Fruit fly (Drosophila melanogaster) whole organism, embryonic: Measurements from ENCODE around the gene Srr.

Experiments used
- Abd-B ChIP-seq: fragments of 200-800 bp; sonication (Bioruptor generic); optimal IDR thresholded peaks from 2 replicates; lab custom pipeline; 2018; ENCODE audit warnings: missing biosample characterization, mild to moderate bottlenecking, missing genetic modification characterization, moderate library complexity
- Ada2b ChIP-seq: fragments of 200-800 bp; sonication (Bioruptor generic); IDR thresholded peaks from 2 replicates; pipeline ENCODE4 v1.3.6; 2022; ENCODE audit warnings: missing biosample characterization, missing genetic modification characterization
- Bteb2 ChIP-seq: fragments of 200-800 bp; sonication (Bioruptor generic); optimal IDR thresholded peaks from 2 replicates; lab custom pipeline; 2016; ENCODE audit warnings: missing biosample characterization, missing genetic modification characterization
- CG10321 ChIP-seq: fragments of 200-800 bp; sonication (Bioruptor generic); IDR thresholded peaks from 2 replicates; pipeline ENCODE4 v1.3.6; 2022; ENCODE audit warnings: missing biosample characterization, missing genetic modification characterization
- CG10979 ChIP-seq: fragments of 200-800 bp; sonication (Bioruptor generic); optimal IDR thresholded peaks from 2 replicates; lab custom pipeline; 2018; ENCODE audit warnings: missing biosample characterization, mild to moderate bottlenecking, missing genetic modification characterization, moderate library complexity
- CG11504 ChIP-seq: fragments of 200-800 bp; sonication (Bioruptor generic); optimal IDR thresholded peaks from 3 replicates; lab custom pipeline; 2019; ENCODE audit warnings: missing biosample characterization, mild to moderate bottlenecking, missing genetic modification characterization, moderate library complexity
- CG11696 ChIP-seq: fragments of 200-800 bp; sonication (Bioruptor generic); IDR thresholded peaks from 2 replicates; pipeline ENCODE4 v1.3.6; 2022; ENCODE audit warnings: missing biosample characterization, missing genetic modification characterization
- CG12219 ChIP-seq: fragments of 200-800 bp; sonication (Bioruptor generic); optimal IDR thresholded peaks from 3 replicates; lab custom pipeline; 2018; ENCODE audit warnings: missing biosample characterization, mild to moderate bottlenecking, missing genetic modification characterization
- CG13287 ChIP-seq: fragments of 200-800 bp; sonication (Bioruptor generic); IDR thresholded peaks from 2 replicates; pipeline ENCODE4 v1.3.6; 2022; ENCODE audit warnings: missing biosample characterization, missing genetic modification characterization; ENCODE audit not compliant: partially characterized antibody
- CG13775 ChIP-seq: fragments of 200-800 bp; sonication (Bioruptor generic); optimal IDR thresholded peaks from 3 replicates; lab custom pipeline; 2017; ENCODE audit warnings: missing biosample characterization, mild to moderate bottlenecking, missing genetic modification characterization
- CG1832 ChIP-seq: fragments of 200-800 bp; sonication (Bioruptor generic); optimal IDR thresholded peaks from 2 replicates; lab custom pipeline; 2017; ENCODE audit warnings: missing biosample characterization, mild to moderate bottlenecking, missing genetic modification characterization, inconsistent platforms
- CG18619 ChIP-seq: fragments of 200-800 bp; sonication (Bioruptor generic); optimal IDR thresholded peaks from 3 replicates; lab custom pipeline; 2017; ENCODE audit warnings: missing biosample characterization, mild to moderate bottlenecking, missing genetic modification characterization
- CG2129 ChIP-seq: fragments of 200-800 bp; sonication (Bioruptor generic); IDR thresholded peaks from 2 replicates; pipeline ENCODE4 v1.3.6; 2022; ENCODE audit warnings: missing biosample characterization, missing genetic modification characterization; ENCODE audit not compliant: partially characterized antibody
- CG2889 ChIP-seq: fragments of 200-800 bp; sonication (Bioruptor generic); IDR thresholded peaks from 3 replicates; pipeline ENCODE4 v1.3.6; 2022; ENCODE audit warnings: missing biosample characterization, missing genetic modification characterization
- CG33213 ChIP-seq: fragments of 200-800 bp; sonication (Bioruptor generic); optimal IDR thresholded peaks from 3 replicates; lab custom pipeline; 2016; ENCODE audit warnings: missing biosample characterization, missing genetic modification characterization
- CG3407 ChIP-seq: fragments of 200-800 bp; sonication (Bioruptor generic); optimal IDR thresholded peaks from 2 replicates; lab custom pipeline; 2018; ENCODE audit warnings: missing biosample characterization, mild to moderate bottlenecking, missing genetic modification characterization
- CG6689 ChIP-seq: fragments of 200-800 bp; sonication (Bioruptor generic); IDR thresholded peaks from 2 replicates; pipeline ENCODE4 v1.3.6; 2022; ENCODE audit warnings: missing biosample characterization, missing genetic modification characterization
- CG7372 ChIP-seq: fragments of 200-800 bp; sonication (Bioruptor generic); IDR thresholded peaks from 2 replicates; pipeline ENCODE4 v1.3.6; 2022; ENCODE audit warnings: missing biosample characterization, missing genetic modification characterization
- CG9215 ChIP-seq: fragments of 200-800 bp; sonication (Bioruptor generic); IDR thresholded peaks from 2 replicates; pipeline ENCODE4 v1.3.6; 2022; ENCODE audit warnings: missing biosample characterization, missing genetic modification characterization
- CTCF ChIP-seq: fragments of 200-800 bp; sonication (Bioruptor generic); optimal IDR thresholded peaks from 2 replicates; lab custom pipeline; 2017; ENCODE audit warnings: missing biosample characterization, mild to moderate bottlenecking, missing genetic modification characterization, moderate library complexity
- Chrac-16 ChIP-seq: fragments of 200-800 bp; sonication (Bioruptor generic); optimal IDR thresholded peaks from 3 replicates; lab custom pipeline; 2016; ENCODE audit warnings: missing biosample characterization, missing genetic modification characterization
- Deaf1 ChIP-seq: fragments of 200-800 bp; optimal IDR thresholded peaks from 3 replicates; lab custom pipeline; 2019; ENCODE audit warnings: missing biosample characterization, mild to moderate bottlenecking, missing genetic modification characterization, moderate library complexity
- Dll ChIP-seq: fragments of 200-800 bp; sonication (Bioruptor generic); IDR thresholded peaks from 4 replicates; pipeline ENCODE4 v1.3.6; 2022; ENCODE audit warnings: missing biosample characterization, missing genetic modification characterization; ENCODE audit not compliant: partially characterized antibody
- Gug ChIP-seq: fragments of 200-800 bp; sonication (Bioruptor generic); IDR thresholded peaks from 4 replicates; pipeline ENCODE4 v1.3.6; 2022; ENCODE audit warnings: missing biosample characterization, missing genetic modification characterization
- HHEX ChIP-seq: fragments of 200-800 bp; sonication (Bioruptor generic); optimal IDR thresholded peaks from 3 replicates; lab custom pipeline; 2017; ENCODE audit warnings: missing biosample characterization, mild to moderate bottlenecking, missing genetic modification characterization, missing genetic modification reagents
- Hr78 ChIP-seq, 2 experiments: fragments of 200-800 bp in 1 of 2; fragments of >200 bp in 1 of 2; sonication (Bioruptor generic) in 1 of 2; optimal IDR thresholded peaks; 2 replicates each; lab custom pipeline; 2017 to 2019; ENCODE audit warnings: missing biosample characterization in 2 of 2, missing genetic modification characterization in 2 of 2, mild to moderate bottlenecking in 1 of 2, moderate library complexity in 1 of 2
- Oaz ChIP-seq: fragments of 200-800 bp; sonication (Bioruptor generic); IDR thresholded peaks from 2 replicates; pipeline ENCODE4 v1.3.6; 2022; ENCODE audit warnings: missing biosample characterization, missing genetic modification characterization
- Ptx1 ChIP-seq: fragments of 200-800 bp; sonication (Bioruptor generic); IDR thresholded peaks from 2 replicates; pipeline ENCODE4 v1.3.6; 2022; ENCODE audit warnings: missing biosample characterization, missing genetic modification characterization
- Taf1 ChIP-seq: fragments of 200-800 bp; sonication (Bioruptor generic); IDR thresholded peaks from 2 replicates; pipeline ENCODE4 v1.3.6; 2022; ENCODE audit warnings: missing biosample characterization, missing genetic modification characterization
- Tbp ChIP-seq: fragments of >200 bp; optimal IDR thresholded peaks from 2 replicates; lab custom pipeline; 2018; ENCODE audit warnings: missing biosample characterization, missing genetic modification characterization
- Trl ChIP-seq, 3 experiments: fragments of >200 bp in 2 of 3; fragments of 200-800 bp in 1 of 3; sonication (Bioruptor generic) in 1 of 3; optimal IDR thresholded peaks; 2 replicates in 1 of 3; 3 replicates in 2 of 3; lab custom pipeline; 2016 to 2017; ENCODE audit warnings: missing biosample characterization in 1 of 3, missing genetic modification characterization in 1 of 3
- al ChIP-seq: fragments of 200-800 bp; sonication (Bioruptor generic); IDR thresholded peaks from 2 replicates; pipeline ENCODE4 v1.3.6; 2022; ENCODE audit warnings: missing biosample characterization, missing genetic modification characterization
- bigmax ChIP-seq: fragments of 200-800 bp; sonication (Bioruptor generic); optimal IDR thresholded peaks from 2 replicates; lab custom pipeline; 2018; ENCODE audit warnings: missing biosample characterization, mild to moderate bottlenecking, missing genetic modification characterization
- cg ChIP-seq: fragments of 200-800 bp; sonication (Bioruptor generic); optimal IDR thresholded peaks from 3 replicates; lab custom pipeline; 2019; ENCODE audit warnings: missing biosample characterization, mild to moderate bottlenecking, missing genetic modification characterization, moderate library complexity
- crp ChIP-seq, 2 experiments: fragments of 200-800 bp; sonication (Bioruptor generic); optimal IDR thresholded peaks; 2 replicates in 1 of 2; 3 replicates in 1 of 2; lab custom pipeline; 2017; ENCODE audit warnings: missing biosample characterization in 2 of 2, missing genetic modification characterization in 2 of 2, mild to moderate bottlenecking in 1 of 2, moderate library complexity in 1 of 2
- disco-r ChIP-seq: fragments of 200-800 bp; sonication (Bioruptor generic); optimal IDR thresholded peaks from 2 replicates; lab custom pipeline; 2016; ENCODE audit warnings: missing biosample characterization, missing genetic modification characterization
- emc ChIP-seq: fragments of 200-800 bp; sonication (Bioruptor generic); optimal IDR thresholded peaks from 2 replicates; lab custom pipeline; 2016; ENCODE audit warnings: missing biosample characterization, missing genetic modification characterization
- en ChIP-seq: fragments of 200-800 bp; sonication (Bioruptor generic); optimal IDR thresholded peaks from 2 replicates; lab custom pipeline; 2016; ENCODE audit warnings: missing biosample characterization, missing genetic modification characterization
- fru ChIP-seq: fragments of >200 bp; optimal IDR thresholded peaks from 2 replicates; lab custom pipeline; 2017
- fu2 ChIP-seq: fragments of 200-800 bp; sonication (Bioruptor generic); optimal IDR thresholded peaks from 2 replicates; lab custom pipeline; 2016; ENCODE audit warnings: missing biosample characterization, missing genetic modification characterization
- grau ChIP-seq: fragments of 200-800 bp; optimal IDR thresholded peaks from 3 replicates; lab custom pipeline; 2019; ENCODE audit warnings: missing biosample characterization, mild to moderate bottlenecking, missing genetic modification characterization, moderate library complexity
- hbn ChIP-seq: fragments of 200-800 bp; sonication (Bioruptor generic); IDR thresholded peaks from 2 replicates; pipeline ENCODE4 v1.3.6; 2022; ENCODE audit warnings: missing biosample characterization, missing genetic modification characterization; ENCODE audit not compliant: partially characterized antibody
- luna ChIP-seq: fragments of 200-800 bp; sonication (Bioruptor generic); optimal IDR thresholded peaks from 2 replicates; lab custom pipeline; 2016; ENCODE audit warnings: missing biosample characterization, missing genetic modification characterization
- odd ChIP-seq: fragments of 200-800 bp; sonication (Bioruptor generic); optimal IDR thresholded peaks from 2 replicates; lab custom pipeline; 2017; ENCODE audit warnings: missing biosample characterization, mild to moderate bottlenecking, missing genetic modification characterization
- pho ChIP-seq: fragments of 200-800 bp; sonication (Bioruptor generic); optimal IDR thresholded peaks from 2 replicates; lab custom pipeline; 2016; ENCODE audit warnings: missing biosample characterization, missing genetic modification characterization
- row ChIP-seq: fragments of 200-800 bp; sonication (Bioruptor generic); IDR thresholded peaks from 3 replicates; pipeline ENCODE4 v1.3.6; 2022; ENCODE audit warnings: missing biosample characterization, missing genetic modification characterization
- slbo ChIP-seq: fragments of 200-800 bp; sonication (Bioruptor generic); IDR thresholded peaks from 2 replicates; pipeline ENCODE4 v1.3.6; 2022; ENCODE audit warnings: missing biosample characterization, missing genetic modification characterization
- sqz ChIP-seq: fragments of 200-800 bp; sonication (Bioruptor generic); optimal IDR thresholded peaks from 3 replicates; lab custom pipeline; 2018; ENCODE audit warnings: missing biosample characterization, mild to moderate bottlenecking, missing genetic modification characterization
- tna ChIP-seq: fragments of 200-800 bp; sonication (Bioruptor generic); IDR thresholded peaks from 2 replicates; pipeline ENCODE4 v1.3.6; 2022; ENCODE audit warnings: missing biosample characterization, missing genetic modification characterization; ENCODE audit not compliant: partially characterized antibody
- twi ChIP-seq: fragments of 200-800 bp; optimal IDR thresholded peaks from 2 replicates; lab custom pipeline; 2019; ENCODE audit warnings: missing biosample characterization, mild to moderate bottlenecking, missing genetic modification characterization, moderate library complexity
- wdn ChIP-seq: fragments of 200-800 bp; sonication (Bioruptor generic); IDR thresholded peaks from 2 replicates; pipeline ENCODE4 v1.3.6; 2022; ENCODE audit warnings: missing biosample characterization, missing genetic modification characterization

The Srr gene

dm6 chr3R:9393542-9394025 is 28.4 kb downstream of the Srr start (continued):
- TF ChIP-seq HHEX (GFP tag; lab: Kevin White, UChicago), result peak; percentile 56
- TF ChIP-seq disco-r (GFP tag; lab: Kevin White, UChicago), result no peak
- TF ChIP-seq Ada2b (GFP tag; lab: Robert Waterston, UW), result peak; percentile 31; the same call in 1 of the 2 replicates
- no peak for TF ChIP-seq Bteb2 (GFP tag; lab: Kevin White, UChicago)
- TF ChIP-seq en (GFP tag; lab: Kevin White, UChicago), result no peak
- TF ChIP-seq crp (GFP tag; optimal IDR thresholded peaks at IDR 0.05; lab: Kevin White, UChicago), result no peak
- TF ChIP-seq CG10979 (tag; lab: Kevin White, UChicago), result peak; percentile 86
- peak; percentile 72 for TF ChIP-seq odd (GFP tag; lab: Kevin White, UChicago)
- TF ChIP-seq al (GFP tag; lab: Robert Waterston, UW), result peak; percentile 22; the same call in 1 of the 2 replicates
- no peak for TF ChIP-seq Deaf1 (tag; lab: Kevin White, UChicago)
- TF ChIP-seq CG3407 (GFP tag; lab: Kevin White, UChicago), result peak; percentile 72
- no peak for TF ChIP-seq CG13287 (GFP tag; lab: Robert Waterston, UW)
- no peak for TF ChIP-seq CG9215
- peak; percentile 60; the same call in 1 of the 2 replicates for TF ChIP-seq CG6689 (GFP tag; lab: Robert Waterston, UW)
- peak; percentile 76 for TF ChIP-seq twi
- TF ChIP-seq sqz (GFP tag; lab: Kevin White, UChicago), result peak; percentile 72
- TF ChIP-seq bigmax, result no peak
- peak; percentile 28 for TF ChIP-seq Abd-B (GFP tag; lab: Kevin White, UChicago)
- peak; percentile 15 for TF ChIP-seq cg (GFP tag; lab: Kevin White, UChicago)
- TF ChIP-seq CG18619 (GFP tag; lab: Kevin White, UChicago), result peak; percentile 77
- TF ChIP-seq Gug (GFP tag; lab: Robert Waterston, UW), result peak; percentile 39; the same call in 1 of the 4 replicates
- peak; percentile 53 for TF ChIP-seq CG7372 (GFP tag; lab: Robert Waterston, UW)
- TF ChIP-seq fu2, result no peak
- TF ChIP-seq hbn, result no peak
- TF ChIP-seq Taf1, result no peak
- TF ChIP-seq CG11696 (GFP tag; lab: Robert Waterston, UW), result no peak
- no peak for TF ChIP-seq Dll (GFP tag; lab: Robert Waterston, UW)
- TF ChIP-seq tna, result no peak
- TF ChIP-seq CG12219, result peak; percentile 73
- no peak for TF ChIP-seq pho (GFP tag; lab: Kevin White, UChicago)
- TF ChIP-seq CG1832 (GFP tag; lab: Kevin White, UChicago), result no peak
- TF ChIP-seq Trl (optimal IDR thresholded peaks at IDR 0.05; lab: Kevin White, UChicago), result no peak
- TF ChIP-seq Trl (GFP tag; optimal IDR thresholded peaks at IDR 0.05; lab: Kevin White, UChicago), result peak; percentile 56
- TF ChIP-seq Ptx1 (GFP tag; lab: Robert Waterston, UW), result peak; percentile 64
- peak; percentile 74 for TF ChIP-seq grau (tag; lab: Kevin White, UChicago)
- no peak for TF ChIP-seq Oaz
- TF ChIP-seq Tbp (GFP tag; lab: Kevin White, UChicago), result no peak
- peak; percentile 36; the same call in 1 of the 2 replicates for TF ChIP-seq CG10321 (GFP tag; lab: Robert Waterston, UW)
- peak; percentile 30 for TF ChIP-seq CG33213
- TF ChIP-seq CG11504, result peak; percentile 60
- peak; percentile 67 for TF ChIP-seq CG13775
- no peak for TF ChIP-seq slbo
- TF ChIP-seq CG2129 (GFP tag; lab: Robert Waterston, UW), result no peak
- TF ChIP-seq Hr78 (GFP tag; optimal IDR thresholded peaks at IDR 0.05; lab: Kevin White, UChicago), result peak in 1 of 2 experiments; percentile 25
- TF ChIP-seq Chrac-16, result peak; percentile 46
- no peak for TF ChIP-seq emc (GFP tag; lab: Kevin White, UChicago)
- peak; percentile 75 for TF ChIP-seq row (GFP tag; lab: Robert Waterston, UW)
- TF ChIP-seq CG2889 (GFP tag; lab: Robert Waterston, UW), result no peak
- TF ChIP-seq CTCF (GFP tag; lab: Kevin White, UChicago), result peak; percentile 25
- TF ChIP-seq luna (GFP tag; lab: Kevin White, UChicago), result no peak
- TF ChIP-seq wdn (GFP tag; lab: Robert Waterston, UW), result no peak
- TF ChIP-seq fru (lab: Kevin White, UChicago), result no peak
